Fruit fly (Drosophila melanogaster) S2 (cell line): ENCODE data around the gene dpr16.

ENCODE experiments used
- CG8478 ChIP-seq: fragments of >200 bp; optimal IDR thresholded peaks from 2 replicates; lab custom pipeline; 2018
- CTCF ChIP-seq, 2 experiments: fragments of >200 bp; optimal IDR thresholded peaks; 2 replicates each; lab custom pipeline; 2018

dm6 chr3R:5199581-5199980, 48.9 kb downstream of the dpr16 start:
- TF ChIP-seq CG8478 (lab: Kevin White, UChicago) = no peak
- TF ChIP-seq CTCF (optimal IDR thresholded peaks at IDR 0.05; lab: Kevin White, UChicago) = no peak
